Fruit fly (Drosophila melanogaster): ENCODE data around the gene Mettl14.
A peak's percentile ranks its signal among the peaks of the same experiment; 100 is the strongest.

The Mettl14 gene

dm6 chr2L:8305409-8305808 lies 2.8 kb upstream of the Mettl14 start, which contains the start of gene CG7840 (continued):
- TF ChIP-seq CG2889 (GFP tag; IDR thresholded peaks at IDR 0.05), result no peak
- TF ChIP-seq onecut (GFP tag; IDR thresholded peaks at IDR 0.05), result no peak
- no peak for TF ChIP-seq az2 (GFP tag; optimal IDR thresholded peaks at IDR 0.05)
- TF ChIP-seq sima (GFP tag; optimal IDR thresholded peaks at IDR 0.05), result no peak
- no peak for TF ChIP-seq fd3F (GFP tag; optimal IDR thresholded peaks at IDR 0.05)
- TF ChIP-seq Bgb (GFP tag; IDR thresholded peaks at IDR 0.05; ENCODE audit: partially characterized antibody), result peak; percentile 92
- no peak for TF ChIP-seq CG16863 (GFP tag; optimal IDR thresholded peaks at IDR 0.05)
- TF ChIP-seq CG15514 (GFP tag; optimal IDR thresholded peaks at IDR 0.05), result peak; percentile 54
- no peak for TF ChIP-seq CG12659 (GFP tag; optimal IDR thresholded peaks at IDR 0.05)
- TF ChIP-seq CG9727 (GFP tag; optimal IDR thresholded peaks at IDR 0.05), result no peak
- no peak for TF ChIP-seq CG5245 (GFP tag; optimal IDR thresholded peaks at IDR 0.05)
- peak; percentile 82 for TF ChIP-seq CG14860 (GFP tag; IDR thresholded peaks at IDR 0.05; ENCODE audit: partially characterized antibody)
- no peak for TF ChIP-seq pum (GFP tag; optimal IDR thresholded peaks at IDR 0.05)
- TF ChIP-seq slp2 (GFP tag; optimal IDR thresholded peaks at IDR 0.05), result no peak
- peak; percentile 78; the same call in 2 of the 4 replicates for TF ChIP-seq chinmo (GFP tag; IDR thresholded peaks at IDR 0.05; ENCODE audit: partially characterized antibody)
- peak; percentile 3 for TF ChIP-seq CG14710 (tag; optimal IDR thresholded peaks at IDR 0.05)
- peak; percentile 76 for TF ChIP-seq CG2116 (GFP tag; optimal IDR thresholded peaks at IDR 0.05)
- TF ChIP-seq CG1602 (GFP tag; optimal IDR thresholded peaks at IDR 0.05), result no peak
- TF ChIP-seq ato (GFP tag; IDR thresholded peaks at IDR 0.05; ENCODE audit: partially characterized antibody), result peak; percentile 74
- peak; percentile 93 for TF ChIP-seq CG6791 (GFP tag; IDR thresholded peaks at IDR 0.05; ENCODE audit: partially characterized antibody)
- TF ChIP-seq Dll (GFP tag; IDR thresholded peaks at IDR 0.05; ENCODE audit: partially characterized antibody), result peak; percentile 91
- TF ChIP-seq bigmax (GFP tag; optimal IDR thresholded peaks at IDR 0.05), result no peak

- peak; percentile 88 for TF ChIP-seq NC2β (GFP tag; optimal IDR thresholded peaks at IDR 0.05)
- TF ChIP-seq CG11695 (GFP tag; IDR thresholded peaks at IDR 0.05), result peak; percentile 94
- TF ChIP-seq Taf1 (GFP tag; IDR thresholded peaks at IDR 0.05), result peak; percentile 72
- peak; percentile 89 for TF ChIP-seq ftz-f1 (GFP tag; optimal IDR thresholded peaks at IDR 0.05)
- peak; percentile 91 for TF ChIP-seq CG12236 (GFP tag; optimal IDR thresholded peaks at IDR 0.05)
- TF ChIP-seq CG13775 (GFP tag; optimal IDR thresholded peaks at IDR 0.05), result peak; percentile 89
- TF ChIP-seq disco-r (GFP tag; optimal IDR thresholded peaks at IDR 0.05), result peak; percentile 82
- peak; percentile 80 for TF ChIP-seq CG31224 (GFP tag; IDR thresholded peaks at IDR 0.05)
- 0 out of 4 replicates have a peak, but pooled peaks have one; percentile 12 for TF ChIP-seq chinmo (GFP tag; IDR thresholded peaks at IDR 0.05; ENCODE audit: partially characterized antibody)
- TF ChIP-seq en (GFP tag; optimal IDR thresholded peaks at IDR 0.05), result peak; percentile 92
- TF ChIP-seq Elba2 (GFP tag; optimal IDR thresholded peaks at IDR 0.05), result peak; percentile 56
- peak; percentile 84 for TF ChIP-seq sug (tag; optimal IDR thresholded peaks at IDR 0.05)
- TF ChIP-seq CG6683 (GFP tag; optimal IDR thresholded peaks at IDR 0.05), result peak; percentile 63
- peak; percentile 63 for TF ChIP-seq CG1792 (GFP tag; optimal IDR thresholded peaks at IDR 0.05)
- TF ChIP-seq vfl (GFP tag; optimal IDR thresholded peaks at IDR 0.05), result peak; percentile 88
- TF ChIP-seq zf30C (GFP tag; optimal IDR thresholded peaks at IDR 0.05), result peak; percentile 7
- no peak for TF ChIP-seq Opbp (GFP tag; IDR thresholded peaks at IDR 0.05; ENCODE audit: partially characterized antibody)
- TF ChIP-seq CG11560 (tag; IDR thresholded peaks at IDR 0.05), result peak; percentile 82
- peak; percentile 75 for TF ChIP-seq repo (GFP tag; optimal IDR thresholded peaks at IDR 0.05)
- peak; percentile 92 for TF ChIP-seq dysf (GFP tag; IDR thresholded peaks at IDR 0.05)
- TF ChIP-seq CG32767 (GFP tag; IDR thresholded peaks at IDR 0.05), result peak; percentile 89
- TF ChIP-seq Aef1 (GFP tag; IDR thresholded peaks at IDR 0.05), result peak; percentile 85
- peak; percentile 39 for TF ChIP-seq CG7745 (tag; optimal IDR thresholded peaks at IDR 0.05)
- TF ChIP-seq oc (tag; optimal IDR thresholded peaks at IDR 0.05), result no peak
- TF ChIP-seq Dfd (GFP tag; optimal IDR thresholded peaks at IDR 0.05), result no peak
- TF ChIP-seq CG13123 (GFP tag; optimal IDR thresholded peaks at IDR 0.05), result peak; percentile 91
- TF ChIP-seq pho (GFP tag; optimal IDR thresholded peaks at IDR 0.05), result peak; percentile 89
- peak; percentile 84 for TF ChIP-seq CG4617 (GFP tag; optimal IDR thresholded peaks at IDR 0.05; ENCODE audit: borderline replicate concordance)
- TF ChIP-seq zfh2 (GFP tag; optimal IDR thresholded peaks at IDR 0.05), result peak; percentile 86
Measured at dm6 chr2L:8311091-8311490, 2.9 kb downstream of the Mettl14 start, which contains the start of the genes CG7810 and CG7806. CG7810 (minus strand) TSS chr2L:8311195. CG7806 (plus strand) TSS chr2L:8311399.
